Worm (Caenorhabditis elegans): ENCODE data around the gene Y110A2AL.10.

ce11 chrII:2894295-2894694, 22.6 kb upstream of the Y110A2AL.10 start, which contains the start of gene sqv-2:
- TF ChIP-seq T22C8.4 (GFP tag; IDR thresholded peaks at IDR 0.05) (no peak), tab-1 (GFP tag; IDR thresholded peaks at IDR 0.05) (no peak), cog-1 (tag; optimal IDR thresholded peaks at IDR 0.05) (no peak), ztf-29 (GFP tag; IDR thresholded peaks at IDR 0.05) (no peak), flt-1 (GFP tag; IDR thresholded peaks at IDR 0.05) (no peak), ref-1 (GFP tag; conservative IDR thresholded peaks at IDR 0.05) (no peak), klf-2 (GFP tag; conservative IDR thresholded peaks at IDR 0.05) (no peak), med-1 (GFP tag; optimal IDR thresholded peaks at IDR 0.05; ENCODE audit: insufficient read depth) (no peak), ztf-23 (GFP tag; IDR thresholded peaks at IDR 0.05) (no peak)
